Fruit fly (Drosophila melanogaster) whole organism, prepupa: ENCODE data around the gene CheB38a.

Experiments used
- CG10631 ChIP-seq: fragments of 200-800 bp; sonication (Bioruptor generic); optimal IDR thresholded peaks from 2 replicates; lab custom pipeline; 2016; ENCODE audit warnings: missing biosample characterization, missing genetic modification characterization
- CG10669 ChIP-seq: fragments of 200-800 bp; sonication (Bioruptor generic); optimal IDR thresholded peaks from 3 replicates; lab custom pipeline; 2018; ENCODE audit warnings: missing biosample characterization, mild to moderate bottlenecking, missing genetic modification characterization, moderate library complexity
- CG11762 ChIP-seq: fragments of 200-800 bp; sonication (Bioruptor generic); optimal IDR thresholded peaks from 3 replicates; lab custom pipeline; 2016; ENCODE audit warnings: missing biosample characterization, missing genetic modification characterization; ENCODE audit not compliant: insufficient read depth
- CG11902 ChIP-seq: fragments of 200-800 bp; sonication (Bioruptor generic); optimal IDR thresholded peaks from 3 replicates; lab custom pipeline; 2016; ENCODE audit warnings: missing biosample characterization, missing genetic modification characterization
- CG15336 ChIP-seq: fragments of 200-800 bp; sonication (Bioruptor generic); IDR thresholded peaks from 2 replicates; pipeline ENCODE4 v1.3.6; 2022; ENCODE audit warnings: missing biosample characterization, missing genetic modification characterization
- CG16779 ChIP-seq: fragments of 200-800 bp; sonication (Bioruptor generic); optimal IDR thresholded peaks from 3 replicates; lab custom pipeline; 2017; ENCODE audit warnings: missing biosample characterization, mild to moderate bottlenecking, missing genetic modification characterization
- CG3032 ChIP-seq: fragments of 200-800 bp; optimal IDR thresholded peaks from 2 replicates; lab custom pipeline; 2019; ENCODE audit warnings: missing biosample characterization, mild to moderate bottlenecking, missing genetic modification characterization, moderate library complexity
- CG31627 ChIP-seq: fragments of 200-800 bp; sonication (Bioruptor generic); optimal IDR thresholded peaks from 3 replicates; lab custom pipeline; 2016; ENCODE audit warnings: missing biosample characterization, missing genetic modification characterization
- CG32006 ChIP-seq: fragments of 200-800 bp; sonication (Bioruptor generic); optimal IDR thresholded peaks from 3 replicates; lab custom pipeline; 2017; ENCODE audit warnings: missing biosample characterization, mild to moderate bottlenecking, missing genetic modification characterization
- CG3919 ChIP-seq: fragments of 200-800 bp; sonication (Bioruptor generic); optimal IDR thresholded peaks from 3 replicates; lab custom pipeline; 2016; ENCODE audit warnings: missing biosample characterization, missing genetic modification characterization
- CG4318 ChIP-seq: fragments of 200-800 bp; sonication (Bioruptor generic); optimal IDR thresholded peaks from 3 replicates; lab custom pipeline; 2017; ENCODE audit warnings: missing biosample characterization, mild to moderate bottlenecking, missing genetic modification characterization
- CG6163 ChIP-seq: fragments of 200-800 bp; sonication (Bioruptor generic); IDR thresholded peaks from 3 replicates; pipeline ENCODE4 v1.3.6; 2022; ENCODE audit warnings: missing biosample characterization, missing genetic modification characterization
- CG6276 ChIP-seq: fragments of 200-800 bp; sonication (Bioruptor generic); optimal IDR thresholded peaks from 2 replicates; lab custom pipeline; 2017; ENCODE audit warnings: missing biosample characterization, mild to moderate bottlenecking, missing genetic modification characterization
- CG6792 ChIP-seq: fragments of 200-800 bp; sonication (Bioruptor generic); optimal IDR thresholded peaks from 3 replicates; lab custom pipeline; 2016; ENCODE audit warnings: missing biosample characterization, missing genetic modification characterization
- CG6808 ChIP-seq: fragments of 200-800 bp; sonication (Bioruptor generic); optimal IDR thresholded peaks from 3 replicates; lab custom pipeline; 2017; ENCODE audit warnings: missing biosample characterization, missing genetic modification characterization, mild to moderate bottlenecking, moderate library complexity, missing genetic modification reagents
- CG7368 ChIP-seq: fragments of 200-800 bp; sonication (Bioruptor generic); optimal IDR thresholded peaks from 3 replicates; lab custom pipeline; 2016; ENCODE audit warnings: missing biosample characterization, missing genetic modification characterization
- CG8119 ChIP-seq: fragments of 200-800 bp; sonication (Bioruptor generic); IDR thresholded peaks from 3 replicates; pipeline ENCODE4 v1.3.6; 2022; ENCODE audit warnings: missing biosample characterization, missing genetic modification characterization
- CG8319 ChIP-seq: fragments of 200-800 bp; sonication (Bioruptor generic); optimal IDR thresholded peaks from 3 replicates; lab custom pipeline; 2016; ENCODE audit warnings: missing biosample characterization, missing genetic modification characterization
- CG8632 ChIP-seq: fragments of 200-800 bp; sonication (Bioruptor generic); optimal IDR thresholded peaks from 3 replicates; lab custom pipeline; 2016; ENCODE audit warnings: missing biosample characterization, missing genetic modification characterization
- Eip75B ChIP-seq: fragments of 200-800 bp; sonication (Bioruptor generic); optimal IDR thresholded peaks from 3 replicates; lab custom pipeline; 2016; ENCODE audit warnings: missing biosample characterization, missing genetic modification characterization
- Eip78C ChIP-seq: fragments of 200-800 bp; sonication (Bioruptor generic); peaks from one replicate; lab custom pipeline; 2016; ENCODE audit warnings: missing biosample characterization, missing genetic modification characterization
- Ets21C ChIP-seq: fragments of 200-800 bp; sonication (Bioruptor generic); optimal IDR thresholded peaks from 3 replicates; lab custom pipeline; 2016; ENCODE audit warnings: missing biosample characterization, missing genetic modification characterization
- Ets96B ChIP-seq: fragments of 200-800 bp; optimal IDR thresholded peaks from 2 replicates; lab custom pipeline; 2019; ENCODE audit warnings: missing biosample characterization, mild to moderate bottlenecking, missing genetic modification characterization, moderate library complexity
- Gug ChIP-seq: fragments of 200-800 bp; sonication (Bioruptor generic); IDR thresholded peaks from 2 replicates; pipeline ENCODE4 v1.3.6; 2022; ENCODE audit warnings: missing biosample characterization, missing genetic modification characterization
- Hr39 ChIP-seq: fragments of 200-800 bp; sonication (Bioruptor generic); optimal IDR thresholded peaks from 2 replicates; lab custom pipeline; 2016; ENCODE audit warnings: missing biosample characterization, missing genetic modification characterization
- Met ChIP-seq: fragments of 200-800 bp; sonication (Bioruptor generic); optimal IDR thresholded peaks from 3 replicates; lab custom pipeline; 2016; ENCODE audit warnings: missing biosample characterization, missing genetic modification characterization
- OdsH ChIP-seq: fragments of 200-800 bp; sonication (Bioruptor generic); optimal IDR thresholded peaks from 3 replicates; lab custom pipeline; 2016; ENCODE audit warnings: missing biosample characterization, missing genetic modification characterization
- Smox ChIP-seq: fragments of 200-800 bp; sonication (Bioruptor generic); optimal IDR thresholded peaks from 3 replicates; lab custom pipeline; 2016; ENCODE audit warnings: missing biosample characterization, missing genetic modification characterization
- achi ChIP-seq: fragments of 200-800 bp; sonication (Bioruptor generic); optimal IDR thresholded peaks from 3 replicates; lab custom pipeline; 2016; ENCODE audit warnings: missing biosample characterization, missing genetic modification characterization
- acj6 ChIP-seq: fragments of 200-800 bp; sonication (Bioruptor generic); optimal IDR thresholded peaks from 3 replicates; lab custom pipeline; 2016; ENCODE audit warnings: missing biosample characterization, missing genetic modification characterization
- dac ChIP-seq: fragments of 200-800 bp; sonication (Bioruptor generic); optimal IDR thresholded peaks from 2 replicates; lab custom pipeline; 2017; ENCODE audit warnings: missing biosample characterization, mild to moderate bottlenecking, missing genetic modification characterization
- dsx ChIP-seq: fragments of 200-800 bp; optimal IDR thresholded peaks from 3 replicates; lab custom pipeline; 2019; ENCODE audit warnings: missing biosample characterization, mild to moderate bottlenecking, missing genetic modification characterization, moderate library complexity; ENCODE audit not compliant: poor library complexity, severe bottlenecking
- eg ChIP-seq: fragments of 200-800 bp; sonication (Bioruptor generic); IDR thresholded peaks from 3 replicates; pipeline ENCODE4 v1.3.6; 2022; ENCODE audit warnings: missing biosample characterization, missing genetic modification characterization
- fd59A ChIP-seq: fragments of 200-800 bp; sonication (Bioruptor generic); optimal IDR thresholded peaks from 2 replicates; lab custom pipeline; 2017; ENCODE audit warnings: missing biosample characterization, mild to moderate bottlenecking, missing genetic modification characterization, missing genetic modification reagents
- lz ChIP-seq: fragments of 200-800 bp; sonication (Bioruptor generic); optimal IDR thresholded peaks from 3 replicates; lab custom pipeline; 2016; ENCODE audit warnings: missing biosample characterization, missing genetic modification characterization
- pdm3 ChIP-seq: fragments of 200-800 bp; sonication (Bioruptor generic); optimal IDR thresholded peaks from 3 replicates; lab custom pipeline; 2016; ENCODE audit warnings: missing biosample characterization, missing genetic modification characterization
- spab ChIP-seq: fragments of 200-800 bp; sonication (Bioruptor generic); optimal IDR thresholded peaks from 2 replicates; lab custom pipeline; 2017; ENCODE audit warnings: missing biosample characterization, mild to moderate bottlenecking, missing genetic modification characterization, missing genetic modification reagents
- ss ChIP-seq, 2 experiments: fragments of 200-800 bp; sonication (Bioruptor generic); optimal IDR thresholded peaks; 2 replicates in 1 of 2; 3 replicates in 1 of 2; lab custom pipeline; 2017 to 2018; ENCODE audit warnings: mild to moderate bottlenecking in 2 of 2, missing biosample characterization in 2 of 2, missing genetic modification characterization in 2 of 2, moderate library complexity in 1 of 2
- svp ChIP-seq: fragments of 200-800 bp; sonication (Bioruptor generic); peaks from one replicate; lab custom pipeline; 2016; ENCODE audit warnings: missing biosample characterization, missing genetic modification characterization
- topi ChIP-seq: fragments of 200-800 bp; sonication (Bioruptor generic); optimal IDR thresholded peaks from 3 replicates; lab custom pipeline; 2016; ENCODE audit warnings: missing biosample characterization, missing genetic modification characterization
- vri ChIP-seq: fragments of 200-800 bp; sonication (Bioruptor generic); optimal IDR thresholded peaks from 3 replicates; lab custom pipeline; 2016; ENCODE audit warnings: missing biosample characterization, mild to moderate bottlenecking, missing genetic modification characterization

CheB38a gene

dm6 chr2L:20805624-20806339 is 12.6 kb downstream of the CheB38a start (continued):
- TF ChIP-seq Ets21C (GFP tag; lab: Kevin White, UChicago) (peak; percentile 15), dsx (GFP tag; lab: Kevin White, UChicago) (peak; percentile 51), pdm3 (GFP tag; lab: Kevin White, UChicago) (peak; percentile 68), Eip78C (peak; percentile 88), svp (GFP tag; lab: Kevin White, UChicago) (peak; percentile 91), CG6792 (GFP tag; lab: Kevin White, UChicago) (peak; percentile 67), CG32006 (GFP tag; lab: Kevin White, UChicago) (peak; percentile 78), CG3032 (tag; lab: Kevin White, UChicago) (peak; percentile 44), spab (peak; percentile 26), CG6276 (peak; percentile 65), fd59A (GFP tag; lab: Kevin White, UChicago) (peak; percentile 16), dac (GFP tag; lab: Kevin White, UChicago) (peak; percentile 40), eg (GFP tag; lab: Robert Waterston, UW) (peak; percentile 80), achi (GFP tag; lab: Kevin White, UChicago) (peak; percentile 71), Ets96B (peak; percentile 49), CG8319 (GFP tag; lab: Kevin White, UChicago) (peak; percentile 63), CG10631 (GFP tag; lab: Kevin White, UChicago) (peak; percentile 69), CG6808 (GFP tag; lab: Kevin White, UChicago) (peak; percentile 34), CG16779 (peak; percentile 49), CG15336 (peak; percentile 84), OdsH (peak; percentile 73), Smox (peak; percentile 73), CG11902 (GFP tag; lab: Kevin White, UChicago) (peak; percentile 60), ss (GFP tag; optimal IDR thresholded peaks at IDR 0.05; lab: Kevin White, UChicago) (peak; percentile 17 to 56), Met (GFP tag; lab: Kevin White, UChicago) (peak; percentile 72), acj6 (GFP tag; lab: Kevin White, UChicago) (peak; percentile 78), CG8119 (GFP tag; lab: Robert Waterston, UW) (peak; percentile 76), CG31627 (peak; percentile 62), lz (GFP tag; lab: Kevin White, UChicago) (peak; percentile 68), CG8632 (peak; percentile 49), CG10669 (GFP tag; lab: Kevin White, UChicago) (peak; percentile 62), Hr39 (GFP tag; lab: Kevin White, UChicago) (peak; percentile 55), Gug (GFP tag; lab: Robert Waterston, UW) (peak; percentile 63), CG3919 (GFP tag; lab: Kevin White, UChicago) (peak; percentile 73), CG6163 (GFP tag; lab: Robert Waterston, UW) (peak; percentile 76), Eip75B (peak; percentile 63), CG11762 (GFP tag; lab: Kevin White, UChicago) (peak; percentile 4), topi (peak; percentile 64), CG4318 (GFP tag; lab: Kevin White, UChicago) (peak; percentile 38)

- TF ChIP-seq CG7368 (GFP tag; lab: Kevin White, UChicago) (peak; percentile 57), svp (GFP tag; lab: Kevin White, UChicago) (peak; percentile 74), dsx (GFP tag; lab: Kevin White, UChicago) (no peak), vri (peak; percentile 19), CG15336 (no peak), CG6163 (GFP tag; lab: Robert Waterston, UW) (peak; percentile 50; the same call in 1 of the 3 replicates)
Observed at dm6 chr2L:20803733-20804164, 14.6 kb downstream of the CheB38a start.
